Fruit fly (Drosophila melanogaster) Kc167 (cell line): Measurements from ENCODE around the gene CG31835.
"Not testable (repeated sequence)": the region's sequence is repeated elsewhere in the genome, so short reads cannot be mapped to it uniquely, and the experiment has no call there.

ENCODE experiments used
- Myc ChIP-seq: fragments of >200 bp; optimal IDR thresholded peaks from 2 replicates; lab custom pipeline; 2017; ENCODE audit warnings: missing external identifiers
- Sin3A ChIP-seq: fragments of >200 bp; optimal IDR thresholded peaks from 2 replicates; lab custom pipeline; 2018; ENCODE audit warnings: missing external identifiers
- h ChIP-seq: fragments of >200 bp; optimal IDR thresholded peaks from 3 replicates; lab custom pipeline; 2018; ENCODE audit warnings: missing external identifiers
- insv ChIP-seq: fragments of >200 bp; optimal IDR thresholded peaks from 3 replicates; lab custom pipeline; 2018; ENCODE audit warnings: missing external identifiers
- psq ChIP-seq: fragments of >200 bp; optimal IDR thresholded peaks from 2 replicates; lab custom pipeline; 2017; ENCODE audit warnings: missing external identifiers
- ttk ChIP-seq: sonication (Bioruptor generic); optimal IDR thresholded peaks from 2 replicates; lab custom pipeline; 2017; ENCODE audit warnings: missing external identifiers

CG31835 gene

DNA sequence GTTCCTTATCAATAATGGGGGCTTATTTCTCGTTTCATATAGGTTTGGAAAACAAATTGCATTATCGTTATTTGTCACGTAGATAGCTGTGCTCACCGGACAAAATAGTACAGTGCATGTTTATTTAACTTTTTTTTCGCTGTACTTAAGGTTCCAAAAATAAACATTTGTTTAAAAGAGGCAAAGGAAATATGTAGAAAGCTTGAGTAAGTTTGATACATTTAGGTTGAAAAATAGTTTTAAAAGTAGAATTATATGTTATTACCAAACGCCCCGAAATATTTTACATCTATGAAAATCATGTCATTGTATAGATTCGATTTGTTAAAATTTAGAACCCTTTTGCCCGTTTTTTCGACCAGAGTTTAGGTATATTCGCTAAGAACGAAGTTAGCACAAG, at the start of gene CG31835:
TSS of gene CG31835 (plus strand) at position 301 of the 400 bp plus-strand sequence.
- not testable (repeated sequence) for TF ChIP-seq Sin3A, insv, ttk (lab: Kevin White, UChicago)

dm6 chr2L:14687359-14687758, 48.3 kb upstream of the CG31835 start:
- TF ChIP-seq Myc (lab: Kevin White, UChicago) = no peak
- no peak for TF ChIP-seq insv (lab: Kevin White, UChicago)
- no peak for TF ChIP-seq Sin3A (lab: Kevin White, UChicago)
- TF ChIP-seq ttk (lab: Kevin White, UChicago) = no peak
- TF ChIP-seq psq = no peak
- TF ChIP-seq h = no peak

DNA sequence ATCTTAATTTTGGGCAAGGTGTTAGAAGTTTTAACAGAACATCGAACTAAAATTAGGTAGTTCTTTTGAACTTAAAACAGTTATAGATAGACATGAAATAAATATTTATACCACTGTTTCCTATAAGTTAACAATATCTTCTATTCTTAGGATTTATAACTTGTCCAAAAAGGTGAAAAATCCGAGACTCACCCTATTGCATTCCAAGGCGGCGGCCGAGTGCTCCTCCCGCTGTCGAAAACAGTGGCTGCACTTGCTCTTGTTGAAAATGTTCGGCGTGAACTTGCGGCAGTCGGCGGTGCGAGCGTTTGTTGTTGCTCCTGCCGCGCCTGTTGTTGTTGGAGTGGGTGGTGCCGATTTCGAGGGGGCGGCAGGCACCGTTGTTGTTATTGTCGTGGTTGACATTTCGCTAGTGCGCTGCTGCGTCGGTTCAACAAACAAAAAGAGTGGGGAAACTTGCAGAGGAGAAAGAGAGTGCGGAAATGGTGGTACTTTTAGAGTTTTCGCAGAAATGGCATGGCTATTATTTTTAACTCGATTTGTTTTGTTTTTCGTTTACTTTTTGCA, 47.3 kb upstream of the CG31835 start:
- no peak for TF ChIP-seq ttk (lab: Kevin White, UChicago)
- no peak for TF ChIP-seq insv (lab: Kevin White, UChicago)

dm6 chr2L:14688922-14689711, 46.5 kb upstream of the CG31835 start, which contains the start of gene osp:
Gene osp, minus strand, starts transcription at chr2L:14689340.
- no peak for TF ChIP-seq Sin3A (lab: Kevin White, UChicago)
- TF ChIP-seq psq = peak; percentile 84

- no peak for TF ChIP-seq insv (lab: Kevin White, UChicago)
- TF ChIP-seq h = no peak
- no peak for TF ChIP-seq Sin3A (lab: Kevin White, UChicago)
- TF ChIP-seq Myc (lab: Kevin White, UChicago) = no peak
- TF ChIP-seq ttk (lab: Kevin White, UChicago) = no peak
- no peak for TF ChIP-seq psq
Measured at dm6 chr2L:14690285-14690684, 45.4 kb upstream of the CG31835 start.

dm6 chr2L:14690791-14691190, 44.9 kb upstream of the CG31835 start:
- TF ChIP-seq Sin3A (lab: Kevin White, UChicago) = no peak
- TF ChIP-seq psq = no peak
- no peak for TF ChIP-seq Myc (lab: Kevin White, UChicago)
- no peak for TF ChIP-seq ttk (lab: Kevin White, UChicago)
- TF ChIP-seq insv (lab: Kevin White, UChicago) = no peak
- no peak for TF ChIP-seq h

DNA sequence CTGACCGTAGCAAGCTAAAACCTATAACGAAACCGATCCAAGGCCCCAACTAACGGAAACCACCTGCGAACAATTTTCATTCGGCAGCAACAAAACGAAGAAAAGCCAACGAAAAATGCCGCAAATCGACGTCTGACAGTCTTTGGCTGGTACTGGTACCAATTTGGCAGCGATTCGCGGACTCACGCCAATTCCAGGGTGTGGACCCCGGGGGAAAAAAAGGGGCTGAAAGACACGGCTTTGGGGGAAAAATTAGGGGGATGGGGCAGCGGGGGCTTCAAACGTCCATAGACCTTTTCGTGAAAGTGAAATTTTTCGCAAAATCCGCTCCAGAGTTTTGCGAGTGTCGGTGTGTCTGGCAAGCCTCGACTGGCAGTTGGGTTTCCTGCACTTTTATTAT, 42.0 kb upstream of the CG31835 start:
- TF ChIP-seq psq (no peak), ttk (lab: Kevin White, UChicago) (no peak), Myc (lab: Kevin White, UChicago) (no peak), insv (lab: Kevin White, UChicago) (no peak), Sin3A (lab: Kevin White, UChicago) (no peak), h (no peak)

- TF ChIP-seq Sin3A (lab: Kevin White, UChicago) (no peak), h (no peak), Myc (lab: Kevin White, UChicago) (no peak)
Measured at dm6 chr2L:14697938-14698337, 37.7 kb upstream of the CG31835 start.

DNA sequence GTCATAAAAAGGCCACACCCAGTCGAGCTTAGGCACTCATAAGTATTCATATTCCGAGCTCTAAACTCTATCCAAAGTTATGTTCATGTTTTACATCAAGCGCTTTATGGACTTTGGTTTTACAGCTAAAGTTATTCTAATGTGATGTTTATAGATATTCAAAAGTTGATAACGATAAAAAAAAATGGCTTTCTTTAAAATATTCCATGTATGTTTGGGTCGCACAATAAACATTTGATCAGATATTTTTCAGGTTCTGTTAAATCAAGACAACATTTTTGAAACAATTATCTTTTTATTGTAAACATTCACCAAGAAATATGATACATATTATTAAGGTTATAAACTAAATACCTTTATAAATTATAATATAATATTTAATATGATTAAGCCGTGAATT, 36.7 kb upstream of the CG31835 start:
- TF ChIP-seq psq (no peak), h (no peak), Myc (lab: Kevin White, UChicago) (no peak), insv (lab: Kevin White, UChicago) (no peak), Sin3A (lab: Kevin White, UChicago) (no peak), ttk (lab: Kevin White, UChicago) (no peak)

DNA sequence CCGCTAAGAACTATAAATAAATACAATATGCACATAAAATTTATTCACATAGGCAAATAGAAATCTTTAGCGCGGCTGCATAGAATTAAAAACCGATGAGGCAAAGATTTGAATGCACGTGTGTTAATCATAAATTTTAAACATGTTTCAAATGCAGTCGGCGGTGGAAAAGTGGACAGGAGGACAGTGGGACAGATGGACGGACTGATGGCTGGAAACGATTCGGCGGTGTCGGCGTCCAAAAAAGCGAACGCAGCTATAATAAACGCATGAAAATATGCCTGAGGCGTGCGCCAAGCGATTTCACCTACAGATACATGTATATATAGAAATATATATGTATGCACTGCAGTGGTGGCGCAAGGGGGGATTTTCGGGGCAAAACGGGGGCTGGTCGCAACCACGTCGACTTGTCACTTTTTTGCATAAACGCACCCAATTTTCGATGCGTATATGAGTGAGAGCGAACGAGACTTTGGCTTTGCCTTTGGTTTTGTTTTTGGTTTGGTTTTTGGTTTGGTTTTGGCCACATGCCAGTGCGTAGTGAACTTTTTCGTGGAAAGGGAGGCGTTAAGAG, 36.1 kb upstream of the CG31835 start:
- TF ChIP-seq ttk (lab: Kevin White, UChicago) = no peak
- TF ChIP-seq insv (lab: Kevin White, UChicago) = no peak
- TF ChIP-seq psq = no peak
- TF ChIP-seq Sin3A (lab: Kevin White, UChicago) = no peak
- no peak for TF ChIP-seq h
- no peak for TF ChIP-seq Myc (lab: Kevin White, UChicago)

dm6 chr2L:14701495-14701894, 34.1 kb upstream of the CG31835 start:
- TF ChIP-seq h = no peak
- no peak for TF ChIP-seq insv (lab: Kevin White, UChicago)
- no peak for TF ChIP-seq Myc (lab: Kevin White, UChicago)
- TF ChIP-seq Sin3A (lab: Kevin White, UChicago) = no peak
- TF ChIP-seq ttk (lab: Kevin White, UChicago) = no peak
- TF ChIP-seq psq = no peak

DNA sequence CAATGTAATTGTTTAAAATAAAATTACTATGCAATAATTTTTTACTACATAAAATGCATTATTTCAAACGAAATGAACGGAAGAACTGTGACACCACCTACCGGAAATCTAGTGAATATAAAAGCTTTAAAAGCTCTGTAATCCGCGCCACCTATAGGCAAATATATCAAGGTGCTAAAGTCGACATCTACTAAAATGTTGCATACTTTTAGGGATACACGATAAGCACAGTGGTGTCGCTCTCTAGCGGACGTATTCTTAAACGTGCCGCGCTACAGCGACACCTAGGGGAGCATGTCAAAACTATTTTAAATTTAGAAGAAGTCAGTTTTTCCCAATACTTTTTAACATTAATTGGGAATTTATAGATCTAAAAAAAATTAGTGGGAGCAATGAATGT, 29.4 kb upstream of the CG31835 start:
- TF ChIP-seq psq (no peak), Sin3A (lab: Kevin White, UChicago) (no peak), Myc (lab: Kevin White, UChicago) (no peak), insv (lab: Kevin White, UChicago) (no peak), h (no peak), ttk (lab: Kevin White, UChicago) (no peak)
